Fruit fly (Drosophila melanogaster) whole organism, pupa: Measurements from ENCODE around the gene SCOT.
A peak's percentile ranks its signal among the peaks of the same experiment; 100 is the strongest.

Source experiments
- CG10348 ChIP-seq: fragments of 200-800 bp; sonication (Bioruptor generic); IDR thresholded peaks from 2 replicates; pipeline ENCODE4 v1.3.6; 2022; ENCODE audit warnings: missing biosample characterization, missing genetic modification characterization
- CG12605 ChIP-seq: fragments of 200-800 bp; sonication (Bioruptor generic); IDR thresholded peaks from 2 replicates; pipeline ENCODE4 v1.3.6; 2022; ENCODE audit warnings: missing biosample characterization, missing genetic modification characterization
- CG14655 ChIP-seq: fragments of 200-800 bp; sonication (Bioruptor generic); optimal IDR thresholded peaks from 3 replicates; lab custom pipeline; 2017; ENCODE audit warnings: mild to moderate bottlenecking, missing biosample characterization, missing genetic modification reagents, missing genetic modification characterization
- CG15710 ChIP-seq: fragments of 200-800 bp; sonication (Bioruptor generic); optimal IDR thresholded peaks from 2 replicates; lab custom pipeline; 2018; ENCODE audit warnings: missing biosample characterization, mild to moderate bottlenecking, missing genetic modification characterization, moderate library complexity
- CG17806 ChIP-seq: fragments of 200-800 bp; sonication (Bioruptor generic); optimal IDR thresholded peaks from 2 replicates; lab custom pipeline; 2018; ENCODE audit warnings: missing biosample characterization, mild to moderate bottlenecking, missing genetic modification characterization, moderate library complexity
- CG32121 ChIP-seq: fragments of 200-800 bp; sonication (Bioruptor generic); IDR thresholded peaks from 2 replicates; pipeline ENCODE4 v1.3.6; 2022; ENCODE audit warnings: missing biosample characterization, missing genetic modification characterization
- CG34367 ChIP-seq: fragments of 200-800 bp; sonication (Bioruptor generic); optimal IDR thresholded peaks from 2 replicates; lab custom pipeline; 2018; ENCODE audit warnings: missing biosample characterization, mild to moderate bottlenecking, missing genetic modification characterization
- CG4496 ChIP-seq: fragments of 200-800 bp; sonication (Bioruptor generic); IDR thresholded peaks from 3 replicates; pipeline ENCODE4 v1.3.6; 2022; ENCODE audit warnings: missing biosample characterization, missing genetic modification characterization
- CG8159 ChIP-seq: fragments of 200-800 bp; sonication (Bioruptor generic); optimal IDR thresholded peaks from 3 replicates; lab custom pipeline; 2018; ENCODE audit warnings: missing biosample characterization, mild to moderate bottlenecking, missing genetic modification characterization, moderate library complexity
- CG8301 ChIP-seq: fragments of 200-800 bp; sonication (Bioruptor generic); optimal IDR thresholded peaks from 2 replicates; lab custom pipeline; 2018; ENCODE audit warnings: missing biosample characterization, mild to moderate bottlenecking, missing genetic modification characterization
- CG9948 ChIP-seq: fragments of 200-800 bp; sonication (Bioruptor generic); optimal IDR thresholded peaks from 2 replicates; lab custom pipeline; 2018; ENCODE audit warnings: missing biosample characterization, mild to moderate bottlenecking, missing genetic modification characterization, moderate library complexity
- D1 ChIP-seq: fragments of 200-800 bp; sonication (Bioruptor generic); optimal IDR thresholded peaks from 2 replicates; lab custom pipeline; 2018; ENCODE audit warnings: missing biosample characterization, mild to moderate bottlenecking, missing genetic modification characterization, moderate library complexity
- EcR ChIP-seq: fragments of 200-800 bp; sonication (Bioruptor generic); optimal IDR thresholded peaks from 3 replicates; lab custom pipeline; 2019; ENCODE audit warnings: missing biosample characterization, missing genetic modification characterization, mild to moderate bottlenecking, moderate library complexity, missing genetic modification reagents
- Ets98B ChIP-seq: fragments of 200-800 bp; sonication (Bioruptor generic); IDR thresholded peaks from 2 replicates; pipeline ENCODE4 v1.3.6; 2022; ENCODE audit warnings: missing biosample characterization, missing genetic modification characterization
- Pif1A ChIP-seq: fragments of 200-800 bp; sonication (Bioruptor generic); optimal IDR thresholded peaks from 3 replicates; lab custom pipeline; 2016; ENCODE audit warnings: missing biosample characterization, missing genetic modification characterization
- Pif1B ChIP-seq: fragments of 200-800 bp; sonication (Bioruptor generic); optimal IDR thresholded peaks from 3 replicates; lab custom pipeline; 2016; ENCODE audit warnings: missing biosample characterization, missing genetic modification characterization
- Snoo ChIP-seq: fragments of 200-800 bp; sonication (Bioruptor generic); optimal IDR thresholded peaks from 3 replicates; lab custom pipeline; 2017; ENCODE audit warnings: missing biosample characterization, mild to moderate bottlenecking, missing genetic modification characterization, inconsistent platforms
- fd96Ca ChIP-seq: fragments of 200-800 bp; sonication (Bioruptor generic); IDR thresholded peaks from 3 replicates; pipeline ENCODE4 v1.3.6; 2022; ENCODE audit warnings: missing biosample characterization, missing genetic modification characterization
- gl ChIP-seq: fragments of 200-800 bp; sonication (Bioruptor generic); optimal IDR thresholded peaks from 2 replicates; lab custom pipeline; 2018; ENCODE audit warnings: missing biosample characterization, mild to moderate bottlenecking, missing genetic modification characterization
- rn ChIP-seq: fragments of 200-800 bp; sonication (Bioruptor generic); IDR thresholded peaks from 2 replicates; pipeline ENCODE4 v1.3.6; 2022; ENCODE audit warnings: missing biosample characterization, missing genetic modification characterization

Gene SCOT

DNA sequence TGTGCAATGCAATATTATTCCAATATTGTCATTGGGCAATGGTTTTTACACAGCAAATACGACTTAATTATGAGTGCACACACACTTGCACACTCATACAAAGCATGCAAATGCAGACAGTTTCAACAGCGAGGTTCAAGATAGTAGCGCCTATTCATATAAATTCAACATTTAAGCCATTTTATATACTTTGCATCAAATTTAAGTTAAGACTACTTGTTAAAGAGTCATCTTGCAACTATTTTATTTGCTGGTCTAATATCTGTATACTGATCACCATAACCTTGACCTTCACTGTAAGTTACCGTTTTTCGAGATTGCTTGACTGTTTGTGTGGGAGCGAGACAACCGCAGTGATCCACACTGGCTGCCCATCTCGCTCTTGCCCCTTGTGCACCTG lies 22.5 kb downstream of the SCOT start:
- no peak for TF ChIP-seq CG8159 (tag; lab: Kevin White, UChicago)
- peak; percentile 38 for TF ChIP-seq Pif1B (GFP tag; lab: Kevin White, UChicago)
- no peak for TF ChIP-seq CG15710 (tag; lab: Kevin White, UChicago)
- peak; percentile 45 for TF ChIP-seq Pif1A (GFP tag; lab: Kevin White, UChicago)
- peak; percentile 60; the same call in 2 of the 3 replicates for TF ChIP-seq CG4496 (GFP tag; lab: Robert Waterston, UW)
- TF ChIP-seq CG34367 (tag; lab: Kevin White, UChicago): no peak
- no peak for TF ChIP-seq Ets98B (GFP tag; lab: Robert Waterston, UW)
- TF ChIP-seq gl (tag; lab: Kevin White, UChicago): no peak
- TF ChIP-seq, all 21 proteins: peak for 3

DNA sequence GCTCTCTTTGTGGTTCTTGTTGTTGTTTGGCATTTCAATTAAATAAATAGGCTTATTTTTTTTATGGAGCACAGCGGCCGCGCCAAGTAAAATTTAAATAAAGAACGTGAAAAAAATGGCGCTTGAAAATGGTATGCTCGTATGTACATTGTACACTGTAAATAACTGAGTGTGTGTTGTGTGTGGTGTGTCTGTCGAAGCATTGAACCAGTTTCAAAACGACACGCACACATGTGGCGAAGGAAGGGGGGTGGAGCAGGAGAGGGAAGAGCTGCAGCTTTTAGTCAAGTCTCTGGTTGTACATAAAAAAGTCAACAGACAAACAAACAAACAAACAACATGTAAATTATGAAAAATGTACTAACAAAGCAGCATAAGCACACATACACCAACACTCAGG lies 41.8 kb downstream of the SCOT start:
- TF ChIP-seq CG12605 (no peak), Pif1B (GFP tag; lab: Kevin White, UChicago) (no peak), CG17806 (no peak), Snoo (tag; lab: Kevin White, UChicago) (no peak), gl (tag; lab: Kevin White, UChicago) (no peak), CG32121 (no peak), Pif1A (GFP tag; lab: Kevin White, UChicago) (no peak), rn (GFP tag; lab: Robert Waterston, UW) (no peak), CG9948 (tag; lab: Kevin White, UChicago) (no peak), CG10348 (GFP tag; lab: Robert Waterston, UW) (no peak), fd96Ca (no peak), D1 (tag; lab: Kevin White, UChicago) (no peak), CG8301 (tag; lab: Kevin White, UChicago) (no peak), CG14655 (no peak), CG15710 (tag; lab: Kevin White, UChicago) (no peak), Ets98B (GFP tag; lab: Robert Waterston, UW) (no peak)

DNA sequence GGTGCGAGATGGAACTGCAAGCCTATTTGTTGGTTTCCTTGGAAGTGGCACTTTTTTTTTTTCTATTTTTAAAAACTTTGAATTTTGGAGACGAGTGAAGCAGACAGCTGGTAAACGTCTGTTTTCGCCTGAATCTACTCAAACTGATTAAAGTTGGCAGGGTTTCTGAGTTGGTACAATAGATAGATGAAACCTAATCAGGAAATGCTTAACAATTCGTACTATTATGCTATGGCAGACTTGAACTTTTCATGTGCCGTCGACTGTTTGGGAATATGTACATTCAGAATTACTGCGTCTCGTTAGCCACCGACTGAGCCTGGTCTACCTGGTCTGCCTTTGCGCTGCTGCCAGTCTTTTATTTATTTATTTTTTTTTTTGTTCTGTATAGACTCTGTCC lies 42.6 kb downstream of the SCOT start, which contains the start of gene CG42841:
Gene CG42841, minus strand, starts transcription at position 101 of the 400 bp plus-strand sequence.
- TF ChIP-seq CG14655 (no peak), gl (tag; lab: Kevin White, UChicago) (no peak), rn (GFP tag; lab: Robert Waterston, UW) (no peak), EcR (GFP tag; lab: Kevin White, UChicago) (no peak), Pif1A (GFP tag; lab: Kevin White, UChicago) (no peak), CG9948 (tag; lab: Kevin White, UChicago) (no peak), CG12605 (no peak), CG8159 (tag; lab: Kevin White, UChicago) (no peak), CG15710 (tag; lab: Kevin White, UChicago) (no peak), CG34367 (tag; lab: Kevin White, UChicago) (no peak), CG4496 (GFP tag; lab: Robert Waterston, UW) (no peak), D1 (tag; lab: Kevin White, UChicago) (no peak), Ets98B (GFP tag; lab: Robert Waterston, UW) (no peak), CG8301 (tag; lab: Kevin White, UChicago) (no peak)
